Worm (Caenorhabditis elegans): ENCODE results near the gene F57C2.4.

DNA sequence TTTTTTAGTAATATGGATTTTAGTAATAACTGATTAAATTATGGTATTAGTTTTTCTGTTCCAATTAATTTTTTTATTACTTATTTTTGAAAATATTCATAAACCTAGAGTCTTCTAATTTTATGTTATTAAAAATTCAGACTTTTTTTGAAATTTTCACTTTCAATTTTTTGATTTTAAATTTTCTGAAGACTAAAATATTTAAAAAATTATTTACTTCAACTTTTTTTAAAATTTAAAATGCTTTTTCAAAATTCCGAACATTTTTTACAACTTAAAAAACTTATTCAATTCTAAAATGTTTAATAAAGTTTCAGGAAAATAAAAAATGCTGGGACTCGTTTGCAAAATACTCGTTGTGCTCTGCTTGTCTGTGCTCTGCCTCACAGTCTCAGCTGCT lies 25.5 kb downstream of the F57C2.4 start, which contains the start of gene nlp-41:
- TF ChIP-seq ceh-22 (tag; optimal IDR thresholded peaks at IDR 0.05) = no peak
- no peak for TF ChIP-seq C38D4.7 (GFP tag; optimal IDR thresholded peaks at IDR 0.05)
- no peak for TF ChIP-seq K02D7.2 (tag; optimal IDR thresholded peaks at IDR 0.05)
- TF ChIP-seq lim-6 (tag; optimal IDR thresholded peaks at IDR 0.05) = no peak
- TF ChIP-seq hlh-30 (tag; optimal IDR thresholded peaks at IDR 0.05; ENCODE audit: insufficient read depth) = no peak
- TF ChIP-seq ama-1 (optimal IDR thresholded peaks at IDR 0.05) = no peak

All from whole organism, late embryonic.